Worm (Caenorhabditis elegans): ENCODE data around the gene str-15.

str-15 gene

ce11 chrV:16443626-16444025 is 15.0 kb downstream of the str-15 start, which contains the start of gene srh-141:
Gene srh-141, plus strand, starts transcription at chrV:16443926.
- TF ChIP-seq ceh-48 (tag; optimal IDR thresholded peaks at IDR 0.05), result no peak
- TF ChIP-seq madf-2 (tag; optimal IDR thresholded peaks at IDR 0.05), result no peak
- no peak for TF ChIP-seq fkh-10 (GFP tag; optimal IDR thresholded peaks at IDR 0.05)
- no peak for TF ChIP-seq lin-11 (tag; optimal IDR thresholded peaks at IDR 0.05)

ce11 chrV:16437546-16437945 is 21.1 kb downstream of the str-15 start, which contains the start of gene F26D2.15:
Gene F26D2.15, plus strand, starts transcription at chrV:16437846.
- TF ChIP-seq hlh-15 (tag; optimal IDR thresholded peaks at IDR 0.05) (no peak), dve-1 (tag; optimal IDR thresholded peaks at IDR 0.05) (no peak), rnt-1 (tag; optimal IDR thresholded peaks at IDR 0.05) (no peak), ceh-31 (tag; optimal IDR thresholded peaks at IDR 0.05) (no peak), eyg-1 (tag; optimal IDR thresholded peaks at IDR 0.05) (no peak), ref-2 (tag; optimal IDR thresholded peaks at IDR 0.05) (no peak), hlh-8 (tag; optimal IDR thresholded peaks at IDR 0.05) (no peak), dmd-4 (tag; optimal IDR thresholded peaks at IDR 0.05; ENCODE audit: borderline replicate concordance) (no peak), mec-3 (tag; optimal IDR thresholded peaks at IDR 0.05; ENCODE audit: borderline replicate concordance) (no peak), lin-11 (tag; optimal IDR thresholded peaks at IDR 0.05) (no peak), fkh-10 (GFP tag; optimal IDR thresholded peaks at IDR 0.05) (no peak), nhr-232 (tag; optimal IDR thresholded peaks at IDR 0.05) (no peak), unc-3 (GFP tag; conservative IDR thresholded peaks at IDR 0.05) (no peak), unc-3 (tag; optimal IDR thresholded peaks at IDR 0.05) (no peak), ceh-6 (GFP tag; optimal IDR thresholded peaks at IDR 0.05) (no peak), ceh-45 (GFP tag; IDR thresholded peaks at IDR 0.05) (no peak), gmeb-2 (tag; optimal IDR thresholded peaks at IDR 0.05) (no peak), ttx-3 (tag; optimal IDR thresholded peaks at IDR 0.05) (no peak), unc-42 (tag; optimal IDR thresholded peaks at IDR 0.05) (no peak), pag-3 (tag; optimal IDR thresholded peaks at IDR 0.05; ENCODE audit: borderline replicate concordance) (no peak)

ce11 chrV:16435510-16435909 is 23.1 kb downstream of the str-15 start, which contains the start of the genes F26D2.13 and F26D2.14:
Gene F26D2.13, minus strand, starts transcription at chrV:16435610.
Gene F26D2.14, plus strand, starts transcription at chrV:16435855.
- no peak for TF ChIP-seq nhr-11 (tag; optimal IDR thresholded peaks at IDR 0.05)
- no peak for TF ChIP-seq ceh-2 (tag; optimal IDR thresholded peaks at IDR 0.05)
- no peak for TF ChIP-seq ceh-18 (tag; optimal IDR thresholded peaks at IDR 0.05)
- no peak for TF ChIP-seq ets-4 (tag; optimal IDR thresholded peaks at IDR 0.05)
- TF ChIP-seq ztf-16 (tag; optimal IDR thresholded peaks at IDR 0.05), result no peak
- TF ChIP-seq rnt-1 (tag; optimal IDR thresholded peaks at IDR 0.05), result no peak
- TF ChIP-seq fkh-6 (tag; optimal IDR thresholded peaks at IDR 0.05), result no peak

- TF ChIP-seq hlh-8 (tag; optimal IDR thresholded peaks at IDR 0.05) (no peak), odd-2 (tag; optimal IDR thresholded peaks at IDR 0.05) (no peak)
Measured at ce11 chrV:16433471-16433870, 25.1 kb downstream of the str-15 start, which contains the start of gene clec-234. Gene clec-234, minus strand, starts transcription at chrV:16433571.

- TF ChIP-seq ceh-9 (tag; optimal IDR thresholded peaks at IDR 0.05), result no peak
- no peak for TF ChIP-seq ceh-2 (tag; optimal IDR thresholded peaks at IDR 0.05)
- TF ChIP-seq fkh-6 (tag; optimal IDR thresholded peaks at IDR 0.05), result no peak
- TF ChIP-seq lin-11 (tag; optimal IDR thresholded peaks at IDR 0.05), result no peak
- no peak for TF ChIP-seq hlh-6 (tag; optimal IDR thresholded peaks at IDR 0.05)
- TF ChIP-seq pros-1 (tag; optimal IDR thresholded peaks at IDR 0.05), result no peak
- TF ChIP-seq unc-42 (tag; optimal IDR thresholded peaks at IDR 0.05), result no peak
- no peak for TF ChIP-seq ceh-14 (tag; optimal IDR thresholded peaks at IDR 0.05)
- TF ChIP-seq sox-4 (tag; optimal IDR thresholded peaks at IDR 0.05), result no peak
- TF ChIP-seq ceh-31 (tag; optimal IDR thresholded peaks at IDR 0.05), result no peak
- no peak for TF ChIP-seq pax-1 (tag; optimal IDR thresholded peaks at IDR 0.05)
- TF ChIP-seq unc-3 (GFP tag; conservative IDR thresholded peaks at IDR 0.05), result no peak
- TF ChIP-seq unc-3 (tag; optimal IDR thresholded peaks at IDR 0.05), result no peak
- TF ChIP-seq ceh-19 (GFP tag; optimal IDR thresholded peaks at IDR 0.05), result no peak
- no peak for TF ChIP-seq ceh-34 (tag; optimal IDR thresholded peaks at IDR 0.05)
Measured at ce11 chrV:16429940-16430339, 28.7 kb downstream of the str-15 start, which contains the start of gene str-73. Gene str-73, plus strand, starts transcription at chrV:16430240.
